Worm (Caenorhabditis elegans) whole organism, midembryonic: ENCODE measurements around the gene ZK622.4.

Source experiments
- T22C8.4 ChIP-seq: fragments of 200-800 bp; sonication (Bioruptor generic); IDR thresholded peaks from 2 replicates; pipeline ENCODE4 v1.3.6; 2022; ENCODE audit warnings: missing genetic modification characterization, missing compliant biosample characterization
- cog-1 ChIP-seq: sonication (generic microtip); optimal IDR thresholded peaks from 2 replicates; lab custom pipeline; 2016; ENCODE audit warnings: missing genetic modification characterization, missing compliant biosample characterization
- flt-1 ChIP-seq: fragments of 200-800 bp; sonication (Bioruptor generic); IDR thresholded peaks from 2 replicates; pipeline ENCODE4 v1.3.6; 2022; ENCODE audit warnings: missing genetic modification characterization, missing compliant biosample characterization
- med-1 ChIP-seq: sonication (generic microtip); optimal IDR thresholded peaks from 2 replicates; lab custom pipeline; 2017; ENCODE audit warnings: missing genetic modification characterization, mild to moderate bottlenecking, missing compliant biosample characterization, antibody characterized with exemption, missing genetic modification reagents; ENCODE audit not compliant: insufficient read depth
- tab-1 ChIP-seq: fragments of 200-800 bp; sonication (Bioruptor generic); IDR thresholded peaks from 2 replicates; pipeline ENCODE4 v1.3.6; 2022; ENCODE audit warnings: missing genetic modification characterization, missing compliant biosample characterization
- ztf-23 ChIP-seq: fragments of 200-800 bp; sonication (Bioruptor generic); IDR thresholded peaks from 2 replicates; pipeline ENCODE4 v1.3.6; 2022; ENCODE audit warnings: missing genetic modification reagents, missing genetic modification characterization, missing compliant biosample characterization
- ztf-29 ChIP-seq: fragments of 200-800 bp; sonication (Bioruptor generic); IDR thresholded peaks from 2 replicates; pipeline ENCODE4 v1.3.6; 2022; ENCODE audit warnings: missing genetic modification reagents, missing genetic modification characterization, missing compliant biosample characterization

DNA sequence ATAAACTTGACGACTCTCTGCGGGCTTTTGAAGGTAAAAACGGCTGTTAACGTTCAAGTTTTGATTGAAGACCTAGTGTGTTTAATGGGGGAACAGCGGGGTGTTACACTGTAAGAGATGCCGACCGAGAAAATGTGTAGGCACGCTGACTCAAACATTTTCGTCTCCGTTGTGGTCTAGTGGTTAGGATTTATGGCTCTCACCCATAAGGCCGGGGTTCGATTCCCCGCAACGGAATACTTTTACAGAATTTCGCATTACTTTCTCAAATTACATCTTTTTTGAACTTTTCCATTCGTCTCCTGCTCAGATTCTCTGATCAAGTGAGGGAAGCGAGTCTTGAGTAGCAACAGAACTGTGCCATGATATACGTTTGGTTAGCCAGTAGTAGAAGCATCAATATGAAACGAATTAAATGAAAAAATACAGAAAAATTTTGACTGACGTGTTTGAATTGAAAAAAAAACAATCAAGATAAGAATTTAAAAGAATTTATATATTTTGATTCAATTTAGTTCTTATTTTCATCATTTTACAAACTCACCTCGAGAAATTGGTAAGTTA lies 867 bp downstream of the ZK622.4 start, which contains the start of gene ZK622.1:
- TF ChIP-seq cog-1 (tag; lab: Kevin White, UChicago) (peak; percentile 6), flt-1 (peak; percentile 88), ztf-29 (GFP tag; lab: Robert Waterston, UW) (no peak), ztf-23 (GFP tag; lab: Robert Waterston, UW) (0 out of 2 replicates have a peak, but pooled peaks have one; percentile 36), med-1 (peak; percentile 36), T22C8.4 (GFP tag; lab: Robert Waterston, UW) (peak; percentile 55; the same call in 1 of the 2 replicates), tab-1 (GFP tag; lab: Robert Waterston, UW) (peak; percentile 73)
